Fruit fly (Drosophila melanogaster) S2 (cell line): ENCODE data around the gene PolA1.

Experiments
- CG8478 ChIP-seq: fragments of >200 bp; optimal IDR thresholded peaks from 2 replicates; lab custom pipeline; 2018
- CTCF ChIP-seq, 2 experiments: fragments of >200 bp; optimal IDR thresholded peaks; 2 replicates each; lab custom pipeline; 2018

The PolA1 gene

dm6 chr3R:21619117-21619650, 52.4 kb downstream of the PolA1 start, which contains the start of gene InR:
Gene InR (minus strand): TSS chr3R:21619321.
- TF ChIP-seq CG8478 (lab: Kevin White, UChicago): no peak
- TF ChIP-seq CTCF (optimal IDR thresholded peaks at IDR 0.05; lab: Kevin White, UChicago): peak; percentile 98

- TF ChIP-seq CG8478 (lab: Kevin White, UChicago) (no peak), CTCF (optimal IDR thresholded peaks at IDR 0.05; lab: Kevin White, UChicago) (no peak)
Measured at dm6 chr3R:21618299-21619116, 53.0 kb downstream of the PolA1 start.
